Fruit fly (Drosophila melanogaster): ENCODE results near the gene RpS14b.

The RpS14b gene

dm6 chrX:7968215-7968799, 33.6 kb downstream of the RpS14b start, which contains the start of gene sws:
Gene sws (minus strand): TSS chrX:7968236.
- TF ChIP-seq insv (optimal IDR thresholded peaks at IDR 0.05) (no peak), Sin3A (optimal IDR thresholded peaks at IDR 0.05) (no peak), psq (optimal IDR thresholded peaks at IDR 0.05) (no peak), ttk (optimal IDR thresholded peaks at IDR 0.05) (no peak), Myc (optimal IDR thresholded peaks at IDR 0.05) (no peak), h (optimal IDR thresholded peaks at IDR 0.05) (no peak)

DNA sequence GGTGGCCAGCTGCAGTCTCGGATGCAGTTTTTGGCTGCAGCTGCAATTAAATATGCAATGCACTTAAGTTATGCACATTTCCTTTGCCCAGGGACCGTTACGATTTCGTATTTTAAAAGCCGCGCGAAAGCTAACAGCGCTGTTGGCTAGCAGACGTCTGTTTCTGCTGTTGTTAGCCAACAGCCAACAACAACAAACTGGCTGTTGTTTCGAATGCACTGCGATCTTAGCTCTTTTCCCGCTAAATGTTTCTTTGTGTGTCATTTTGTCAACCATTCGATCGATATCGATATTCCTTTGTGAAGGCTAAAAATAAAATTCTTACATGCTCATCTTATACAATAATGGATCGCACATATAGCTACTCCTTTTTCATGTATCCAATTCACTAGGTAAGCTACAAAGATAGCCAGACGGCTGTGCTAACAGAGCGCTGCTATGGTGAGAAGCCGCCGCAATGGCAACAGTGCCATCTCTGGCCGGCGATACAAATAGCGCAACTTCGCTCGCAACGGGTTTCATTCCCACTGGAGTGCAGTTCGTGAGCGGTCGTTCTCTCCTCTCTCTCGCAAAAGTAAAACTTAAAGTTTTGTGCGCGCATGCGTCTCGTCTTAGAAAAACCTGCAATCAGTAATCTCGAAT, 34.6 kb downstream of the RpS14b start:
- TF ChIP-seq ttk (optimal IDR thresholded peaks at IDR 0.05): no peak
- TF ChIP-seq Sin3A (optimal IDR thresholded peaks at IDR 0.05): no peak
- no peak for TF ChIP-seq psq (optimal IDR thresholded peaks at IDR 0.05)
- TF ChIP-seq h (optimal IDR thresholded peaks at IDR 0.05): no peak
- no peak for TF ChIP-seq insv (optimal IDR thresholded peaks at IDR 0.05)
- TF ChIP-seq Myc (optimal IDR thresholded peaks at IDR 0.05): no peak

DNA sequence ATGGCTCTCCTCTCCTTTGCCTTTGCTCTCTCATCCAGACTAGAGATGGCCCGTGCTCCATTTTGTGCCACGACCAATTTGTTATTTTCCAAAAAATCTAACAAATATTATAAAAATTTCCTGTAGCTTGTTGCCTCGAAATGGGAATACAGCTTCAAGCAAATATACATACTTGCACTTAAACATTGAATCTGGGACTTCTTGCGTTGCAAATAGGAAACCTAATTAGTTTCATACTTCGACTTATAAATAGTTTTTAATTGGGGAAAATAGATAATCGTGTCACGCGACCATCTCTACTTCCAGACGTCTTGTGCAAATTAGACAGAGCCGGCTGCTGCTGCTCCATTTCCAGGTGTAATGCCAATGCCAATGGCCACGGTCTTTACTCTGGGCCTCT, 35.7 kb downstream of the RpS14b start:
- TF ChIP-seq Sin3A (optimal IDR thresholded peaks at IDR 0.05): no peak
- no peak for TF ChIP-seq psq (optimal IDR thresholded peaks at IDR 0.05)
- TF ChIP-seq Myc (optimal IDR thresholded peaks at IDR 0.05): no peak
- no peak for TF ChIP-seq h (optimal IDR thresholded peaks at IDR 0.05)
- no peak for TF ChIP-seq insv (optimal IDR thresholded peaks at IDR 0.05)
- TF ChIP-seq ttk (optimal IDR thresholded peaks at IDR 0.05): no peak

DNA sequence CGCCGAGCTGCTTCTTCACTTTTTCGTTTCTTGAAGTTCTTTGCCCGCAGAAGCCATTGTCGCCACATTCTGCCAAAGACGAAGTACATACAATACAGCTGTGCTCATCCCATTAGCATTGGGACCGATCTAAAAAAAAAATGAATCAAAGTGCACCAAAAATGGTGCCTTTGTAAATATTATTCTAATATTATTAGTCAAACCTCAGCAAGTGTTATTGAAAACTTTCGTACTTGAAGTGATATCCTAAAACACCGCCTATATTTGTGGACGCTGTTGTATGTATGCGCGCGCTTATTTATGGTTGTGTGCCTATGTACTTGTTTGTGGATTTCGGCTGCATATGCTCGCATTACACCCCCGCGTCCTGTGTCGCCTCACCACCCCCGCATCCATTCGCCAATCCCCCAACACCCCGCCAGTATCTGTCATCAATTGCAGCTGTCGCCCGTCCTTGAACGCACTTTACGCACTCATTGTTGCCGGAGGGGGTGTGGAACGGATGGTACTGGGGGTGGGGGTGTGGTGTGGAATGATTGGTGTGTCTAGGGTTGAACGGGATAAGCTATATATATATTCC, 37.8 kb downstream of the RpS14b start:
- TF ChIP-seq Sin3A (optimal IDR thresholded peaks at IDR 0.05) (no peak), h (optimal IDR thresholded peaks at IDR 0.05) (no peak)

- no peak for TF ChIP-seq Myc (optimal IDR thresholded peaks at IDR 0.05)
- no peak for TF ChIP-seq h (optimal IDR thresholded peaks at IDR 0.05)
Observed at dm6 chrX:7973325-7973954, 38.7 kb downstream of the RpS14b start.

DNA sequence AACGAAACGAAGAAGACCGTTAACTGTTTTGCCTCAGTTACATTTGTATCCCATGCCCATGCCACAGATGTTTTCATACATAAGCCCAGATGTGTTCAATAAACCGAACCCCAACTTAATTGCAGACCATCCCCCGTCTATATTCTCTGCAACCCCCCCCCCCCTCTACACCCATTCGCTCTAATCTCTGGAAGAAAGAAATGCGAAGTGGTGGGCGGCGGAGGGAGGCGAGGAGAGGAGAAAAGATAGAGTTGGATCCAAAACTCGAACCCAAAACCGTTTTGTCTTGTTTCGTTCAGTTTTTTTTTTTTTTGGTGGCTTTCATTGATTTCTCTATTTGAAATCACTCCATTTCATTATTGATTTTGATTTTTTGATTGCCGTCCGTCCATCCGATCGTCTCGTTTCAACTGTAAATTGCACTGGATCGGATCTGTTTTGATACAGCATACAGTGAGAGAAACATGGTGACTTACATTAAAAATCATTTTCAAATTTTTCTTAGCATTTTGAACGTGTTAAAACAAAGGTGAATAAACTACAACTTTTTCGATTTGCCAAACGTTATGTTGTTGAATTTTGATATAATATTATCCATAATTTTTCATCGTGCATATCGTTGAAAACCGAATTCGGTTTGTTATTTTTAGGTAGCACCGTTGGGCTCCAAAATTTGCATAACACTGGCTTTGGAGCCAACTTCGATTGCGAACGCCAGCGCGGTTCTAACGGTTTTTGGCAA, 41.0 kb downstream of the RpS14b start:
- no peak for TF ChIP-seq h (optimal IDR thresholded peaks at IDR 0.05)
- TF ChIP-seq psq (optimal IDR thresholded peaks at IDR 0.05): no peak
- no peak for TF ChIP-seq Sin3A (optimal IDR thresholded peaks at IDR 0.05)
- no peak for TF ChIP-seq insv (optimal IDR thresholded peaks at IDR 0.05)
- TF ChIP-seq ttk (optimal IDR thresholded peaks at IDR 0.05): no peak
- TF ChIP-seq Myc (optimal IDR thresholded peaks at IDR 0.05): no peak

dm6 chrX:7976976-7977834, 42.5 kb downstream of the RpS14b start:
- TF ChIP-seq Sin3A (optimal IDR thresholded peaks at IDR 0.05) (no peak), ttk (optimal IDR thresholded peaks at IDR 0.05) (no peak), Myc (optimal IDR thresholded peaks at IDR 0.05) (no peak), psq (optimal IDR thresholded peaks at IDR 0.05) (no peak), h (optimal IDR thresholded peaks at IDR 0.05) (no peak), insv (optimal IDR thresholded peaks at IDR 0.05) (no peak)

DNA sequence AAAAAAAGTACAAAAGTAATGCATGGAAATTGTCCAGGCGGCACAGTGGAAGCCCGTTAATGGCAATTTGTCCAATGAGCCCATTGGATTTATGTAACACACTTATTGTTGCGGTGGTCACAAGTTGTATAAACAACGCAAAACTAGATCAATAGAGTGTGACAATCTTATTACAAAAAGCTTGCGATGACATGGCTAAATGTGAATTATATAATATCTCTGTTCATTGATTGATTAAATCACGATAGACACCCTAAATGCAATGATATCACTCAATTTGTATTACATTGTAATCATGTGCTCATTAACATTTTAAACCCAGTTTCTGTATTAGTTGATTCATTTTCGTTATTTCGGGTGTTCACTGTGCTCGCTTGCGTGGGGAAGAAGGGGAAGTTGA, 43.3 kb downstream of the RpS14b start:
- TF ChIP-seq h (optimal IDR thresholded peaks at IDR 0.05) (no peak), Sin3A (optimal IDR thresholded peaks at IDR 0.05) (no peak), Myc (optimal IDR thresholded peaks at IDR 0.05) (no peak), insv (optimal IDR thresholded peaks at IDR 0.05) (no peak), psq (optimal IDR thresholded peaks at IDR 0.05) (no peak), ttk (optimal IDR thresholded peaks at IDR 0.05) (no peak)

DNA sequence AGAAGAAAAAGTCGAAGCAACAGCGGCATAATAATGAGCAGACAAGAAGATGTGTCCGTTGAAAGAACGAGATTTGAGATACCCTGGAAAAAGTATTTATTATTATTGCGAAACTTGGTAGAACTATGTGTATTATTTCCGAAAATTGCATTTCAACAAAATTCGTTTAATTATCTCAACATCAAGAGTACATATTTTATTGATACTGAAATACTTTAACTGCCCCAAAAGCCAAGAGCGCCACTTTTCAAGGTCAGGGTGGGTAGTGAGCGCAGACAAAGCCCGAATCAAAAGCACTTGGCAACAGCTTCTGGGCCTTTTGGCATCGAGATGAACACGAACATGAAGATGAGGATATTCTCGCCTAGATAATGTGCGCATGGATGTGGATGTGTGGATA, 44.5 kb downstream of the RpS14b start:
- TF ChIP-seq insv (optimal IDR thresholded peaks at IDR 0.05) (no peak), ttk (optimal IDR thresholded peaks at IDR 0.05) (no peak), Myc (optimal IDR thresholded peaks at IDR 0.05) (no peak), h (optimal IDR thresholded peaks at IDR 0.05) (no peak), psq (optimal IDR thresholded peaks at IDR 0.05) (no peak), Sin3A (optimal IDR thresholded peaks at IDR 0.05) (no peak)

dm6 chrX:7980786-7981185, 46.1 kb downstream of the RpS14b start:
- TF ChIP-seq h (optimal IDR thresholded peaks at IDR 0.05) (no peak), insv (optimal IDR thresholded peaks at IDR 0.05) (no peak), Myc (optimal IDR thresholded peaks at IDR 0.05) (no peak), Sin3A (optimal IDR thresholded peaks at IDR 0.05) (no peak), ttk (optimal IDR thresholded peaks at IDR 0.05) (no peak), psq (optimal IDR thresholded peaks at IDR 0.05) (no peak)
